Worm (Caenorhabditis elegans): ENCODE data around the gene ttr-59.

- TF ChIP-seq sea-2 (GFP tag; optimal IDR thresholded peaks at IDR 0.05) (no peak), nhr-76 (tag; optimal IDR thresholded peaks at IDR 0.05) (no peak), nhr-11 (tag; optimal IDR thresholded peaks at IDR 0.05) (no peak), pqm-1 (tag; optimal IDR thresholded peaks at IDR 0.05) (no peak), R02D3.7 (tag; optimal IDR thresholded peaks at IDR 0.05) (no peak), nhr-28 (tag; optimal IDR thresholded peaks at IDR 0.05) (no peak), ama-1 (optimal IDR thresholded peaks at IDR 0.05) (no peak), ceh-82 (tag; optimal IDR thresholded peaks at IDR 0.05) (no peak), daf-12 (tag; optimal IDR thresholded peaks at IDR 0.05) (no peak), pha-4 (tag; optimal IDR thresholded peaks at IDR 0.05) (no peak), mml-1 (tag; optimal IDR thresholded peaks at IDR 0.05) (no peak), egl-27 (tag; optimal IDR thresholded peaks at IDR 0.05) (no peak), ztf-11 (tag; optimal IDR thresholded peaks at IDR 0.05) (no peak)
Observed at ce11 chrX:7329601-7330000, at the start of gene ttr-59.

Data from whole organism, L3 larva.